Fruit fly (Drosophila melanogaster) whole organism, pupa: Measurements from ENCODE around the gene ImpE3.

Experiments used
- CG10348 ChIP-seq: fragments of 200-800 bp; sonication (Bioruptor generic); IDR thresholded peaks from 2 replicates; pipeline ENCODE4 v1.3.6; 2022; ENCODE audit warnings: missing biosample characterization, missing genetic modification characterization
- CG12605 ChIP-seq: fragments of 200-800 bp; sonication (Bioruptor generic); IDR thresholded peaks from 2 replicates; pipeline ENCODE4 v1.3.6; 2022; ENCODE audit warnings: missing biosample characterization, missing genetic modification characterization
- CG13204 ChIP-seq: fragments of 200-800 bp; sonication (Bioruptor generic); optimal IDR thresholded peaks from 2 replicates; lab custom pipeline; 2018; ENCODE audit warnings: missing biosample characterization, mild to moderate bottlenecking, missing genetic modification characterization, moderate library complexity
- CG14655 ChIP-seq: fragments of 200-800 bp; sonication (Bioruptor generic); optimal IDR thresholded peaks from 3 replicates; lab custom pipeline; 2017; ENCODE audit warnings: mild to moderate bottlenecking, missing biosample characterization, missing genetic modification reagents, missing genetic modification characterization
- CG15710 ChIP-seq: fragments of 200-800 bp; sonication (Bioruptor generic); optimal IDR thresholded peaks from 2 replicates; lab custom pipeline; 2018; ENCODE audit warnings: missing biosample characterization, mild to moderate bottlenecking, missing genetic modification characterization, moderate library complexity
- CG17806 ChIP-seq: fragments of 200-800 bp; sonication (Bioruptor generic); optimal IDR thresholded peaks from 2 replicates; lab custom pipeline; 2018; ENCODE audit warnings: missing biosample characterization, mild to moderate bottlenecking, missing genetic modification characterization, moderate library complexity
- CG32121 ChIP-seq: fragments of 200-800 bp; sonication (Bioruptor generic); IDR thresholded peaks from 2 replicates; pipeline ENCODE4 v1.3.6; 2022; ENCODE audit warnings: missing biosample characterization, missing genetic modification characterization
- CG34367 ChIP-seq: fragments of 200-800 bp; sonication (Bioruptor generic); optimal IDR thresholded peaks from 2 replicates; lab custom pipeline; 2018; ENCODE audit warnings: missing biosample characterization, mild to moderate bottlenecking, missing genetic modification characterization
- CG4496 ChIP-seq: fragments of 200-800 bp; sonication (Bioruptor generic); IDR thresholded peaks from 3 replicates; pipeline ENCODE4 v1.3.6; 2022; ENCODE audit warnings: missing biosample characterization, missing genetic modification characterization
- CG8159 ChIP-seq: fragments of 200-800 bp; sonication (Bioruptor generic); optimal IDR thresholded peaks from 3 replicates; lab custom pipeline; 2018; ENCODE audit warnings: missing biosample characterization, mild to moderate bottlenecking, missing genetic modification characterization, moderate library complexity
- CG8301 ChIP-seq: fragments of 200-800 bp; sonication (Bioruptor generic); optimal IDR thresholded peaks from 2 replicates; lab custom pipeline; 2018; ENCODE audit warnings: missing biosample characterization, mild to moderate bottlenecking, missing genetic modification characterization
- CG9948 ChIP-seq: fragments of 200-800 bp; sonication (Bioruptor generic); optimal IDR thresholded peaks from 2 replicates; lab custom pipeline; 2018; ENCODE audit warnings: missing biosample characterization, mild to moderate bottlenecking, missing genetic modification characterization, moderate library complexity
- D1 ChIP-seq: fragments of 200-800 bp; sonication (Bioruptor generic); optimal IDR thresholded peaks from 2 replicates; lab custom pipeline; 2018; ENCODE audit warnings: missing biosample characterization, mild to moderate bottlenecking, missing genetic modification characterization, moderate library complexity
- EcR ChIP-seq: fragments of 200-800 bp; sonication (Bioruptor generic); optimal IDR thresholded peaks from 3 replicates; lab custom pipeline; 2019; ENCODE audit warnings: missing biosample characterization, missing genetic modification characterization, mild to moderate bottlenecking, moderate library complexity, missing genetic modification reagents
- Ets98B ChIP-seq: fragments of 200-800 bp; sonication (Bioruptor generic); IDR thresholded peaks from 2 replicates; pipeline ENCODE4 v1.3.6; 2022; ENCODE audit warnings: missing biosample characterization, missing genetic modification characterization
- Pif1A ChIP-seq: fragments of 200-800 bp; sonication (Bioruptor generic); optimal IDR thresholded peaks from 3 replicates; lab custom pipeline; 2016; ENCODE audit warnings: missing biosample characterization, missing genetic modification characterization
- Pif1B ChIP-seq: fragments of 200-800 bp; sonication (Bioruptor generic); optimal IDR thresholded peaks from 3 replicates; lab custom pipeline; 2016; ENCODE audit warnings: missing biosample characterization, missing genetic modification characterization
- Snoo ChIP-seq: fragments of 200-800 bp; sonication (Bioruptor generic); optimal IDR thresholded peaks from 3 replicates; lab custom pipeline; 2017; ENCODE audit warnings: missing biosample characterization, mild to moderate bottlenecking, missing genetic modification characterization, inconsistent platforms
- fd96Ca ChIP-seq: fragments of 200-800 bp; sonication (Bioruptor generic); IDR thresholded peaks from 3 replicates; pipeline ENCODE4 v1.3.6; 2022; ENCODE audit warnings: missing biosample characterization, missing genetic modification characterization
- gl ChIP-seq: fragments of 200-800 bp; sonication (Bioruptor generic); optimal IDR thresholded peaks from 2 replicates; lab custom pipeline; 2018; ENCODE audit warnings: missing biosample characterization, mild to moderate bottlenecking, missing genetic modification characterization
- rn ChIP-seq: fragments of 200-800 bp; sonication (Bioruptor generic); IDR thresholded peaks from 2 replicates; pipeline ENCODE4 v1.3.6; 2022; ENCODE audit warnings: missing biosample characterization, missing genetic modification characterization

Gene ImpE3

dm6 chr3R:7998778-7999177, 30.6 kb downstream of the ImpE3 start:
- no peak for TF ChIP-seq Ets98B
- TF ChIP-seq, all 21 proteins: peak for 0

- TF ChIP-seq Ets98B: no peak
- no peak for TF ChIP-seq gl
- TF ChIP-seq Snoo (tag; lab: Kevin White, UChicago): no peak
- TF ChIP-seq EcR (GFP tag; lab: Kevin White, UChicago): peak; percentile 41
- peak; percentile 93 for TF ChIP-seq CG13204 (GFP tag; lab: Kevin White, UChicago)
Measured at dm6 chr3R:7995722-7996121, 33.6 kb downstream of the ImpE3 start, which contains the start of gene Elovl7. Elovl7 (minus strand) TSS chr3R:7995852.

dm6 chr3R:7994629-7995028, 34.7 kb downstream of the ImpE3 start:
- TF ChIP-seq Pif1B (no peak), Pif1A (GFP tag; lab: Kevin White, UChicago) (no peak), rn (GFP tag; lab: Robert Waterston, UW) (no peak), CG4496 (GFP tag; lab: Robert Waterston, UW) (no peak), CG17806 (tag; lab: Kevin White, UChicago) (no peak), CG8301 (tag; lab: Kevin White, UChicago) (no peak), fd96Ca (no peak), Ets98B (no peak), D1 (tag; lab: Kevin White, UChicago) (no peak), CG15710 (tag; lab: Kevin White, UChicago) (no peak), Snoo (tag; lab: Kevin White, UChicago) (no peak), EcR (GFP tag; lab: Kevin White, UChicago) (no peak)

- TF ChIP-seq gl: no peak
- no peak for TF ChIP-seq CG8159 (tag; lab: Kevin White, UChicago)
- no peak for TF ChIP-seq CG34367
- no peak for TF ChIP-seq Snoo (tag; lab: Kevin White, UChicago)
- no peak for TF ChIP-seq CG4496 (GFP tag; lab: Robert Waterston, UW)
- TF ChIP-seq Pif1B: no peak
- no peak for TF ChIP-seq D1 (tag; lab: Kevin White, UChicago)
- TF ChIP-seq fd96Ca: no peak
- TF ChIP-seq CG14655 (GFP tag; lab: Kevin White, UChicago): no peak
- TF ChIP-seq CG32121 (GFP tag; lab: Robert Waterston, UW): no peak
- no peak for TF ChIP-seq Ets98B
- no peak for TF ChIP-seq CG10348 (GFP tag; lab: Robert Waterston, UW)
- no peak for TF ChIP-seq CG15710 (tag; lab: Kevin White, UChicago)
- no peak for TF ChIP-seq CG17806 (tag; lab: Kevin White, UChicago)
- TF ChIP-seq CG9948: no peak
- no peak for TF ChIP-seq Pif1A (GFP tag; lab: Kevin White, UChicago)
- TF ChIP-seq CG12605: no peak
Measured at dm6 chr3R:7993506-7993905, 35.8 kb downstream of the ImpE3 start.

- no peak for TF ChIP-seq fd96Ca
- TF ChIP-seq CG4496 (GFP tag; lab: Robert Waterston, UW): peak; percentile 55; the same call in 2 of the 3 replicates
- no peak for TF ChIP-seq CG15710 (tag; lab: Kevin White, UChicago)
- TF ChIP-seq CG14655 (GFP tag; lab: Kevin White, UChicago): peak; percentile 38
- no peak for TF ChIP-seq Pif1A (GFP tag; lab: Kevin White, UChicago)
- no peak for TF ChIP-seq Snoo (tag; lab: Kevin White, UChicago)
- TF ChIP-seq Ets98B: no peak
- TF ChIP-seq Pif1B: no peak
- TF ChIP-seq CG17806 (tag; lab: Kevin White, UChicago): no peak
- TF ChIP-seq gl: no peak
- no peak for TF ChIP-seq EcR (GFP tag; lab: Kevin White, UChicago)
- no peak for TF ChIP-seq D1 (tag; lab: Kevin White, UChicago)
- TF ChIP-seq rn (GFP tag; lab: Robert Waterston, UW): no peak
- no peak for TF ChIP-seq CG13204 (GFP tag; lab: Kevin White, UChicago)
- no peak for TF ChIP-seq CG9948
- TF ChIP-seq CG34367: no peak
- peak; percentile 48 for TF ChIP-seq CG8301 (tag; lab: Kevin White, UChicago)
- peak; percentile 24; the same call in 1 of the 2 replicates for TF ChIP-seq CG32121 (GFP tag; lab: Robert Waterston, UW)
- TF ChIP-seq CG12605: no peak
- TF ChIP-seq CG8159 (tag; lab: Kevin White, UChicago): peak; percentile 7
- TF ChIP-seq CG10348 (GFP tag; lab: Robert Waterston, UW): no peak
Measured at dm6 chr3R:7992100-7992499, 37.2 kb downstream of the ImpE3 start.

- TF ChIP-seq Pif1B (no peak), CG4496 (GFP tag; lab: Robert Waterston, UW) (0 out of 3 replicates have a peak, but pooled peaks have one; percentile 8)
- TF ChIP-seq, all 21 proteins: peak for 1
Measured at dm6 chr3R:7991446-7991845, 37.9 kb downstream of the ImpE3 start.

- no peak for TF ChIP-seq rn (GFP tag; lab: Robert Waterston, UW)
- no peak for TF ChIP-seq CG13204 (GFP tag; lab: Kevin White, UChicago)
- TF ChIP-seq CG9948: no peak
- 0 out of 3 replicates have a peak, but pooled peaks have one; percentile 14 for TF ChIP-seq fd96Ca
- TF ChIP-seq EcR (GFP tag; lab: Kevin White, UChicago): peak; percentile 13
- no peak for TF ChIP-seq CG15710 (tag; lab: Kevin White, UChicago)
- no peak for TF ChIP-seq CG10348 (GFP tag; lab: Robert Waterston, UW)
- no peak for TF ChIP-seq CG8301 (tag; lab: Kevin White, UChicago)
- no peak for TF ChIP-seq CG32121 (GFP tag; lab: Robert Waterston, UW)
- no peak for TF ChIP-seq Pif1B
- TF ChIP-seq, all 21 proteins: peak for 2
Measured at dm6 chr3R:7990799-7991423, 38.4 kb downstream of the ImpE3 start.
